Fruit fly (Drosophila melanogaster) Kc167 (cell line): ENCODE results near the gene klu.

Experiments
- Myc ChIP-seq: fragments of >200 bp; optimal IDR thresholded peaks from 2 replicates; lab custom pipeline; 2017; ENCODE audit warnings: missing external identifiers
- Sin3A ChIP-seq: fragments of >200 bp; optimal IDR thresholded peaks from 2 replicates; lab custom pipeline; 2018; ENCODE audit warnings: missing external identifiers
- h ChIP-seq: fragments of >200 bp; optimal IDR thresholded peaks from 3 replicates; lab custom pipeline; 2018; ENCODE audit warnings: missing external identifiers
- insv ChIP-seq: fragments of >200 bp; optimal IDR thresholded peaks from 3 replicates; lab custom pipeline; 2018; ENCODE audit warnings: missing external identifiers
- psq ChIP-seq: fragments of >200 bp; optimal IDR thresholded peaks from 2 replicates; lab custom pipeline; 2017; ENCODE audit warnings: missing external identifiers
- ttk ChIP-seq: sonication (Bioruptor generic); optimal IDR thresholded peaks from 2 replicates; lab custom pipeline; 2017; ENCODE audit warnings: missing external identifiers

DNA sequence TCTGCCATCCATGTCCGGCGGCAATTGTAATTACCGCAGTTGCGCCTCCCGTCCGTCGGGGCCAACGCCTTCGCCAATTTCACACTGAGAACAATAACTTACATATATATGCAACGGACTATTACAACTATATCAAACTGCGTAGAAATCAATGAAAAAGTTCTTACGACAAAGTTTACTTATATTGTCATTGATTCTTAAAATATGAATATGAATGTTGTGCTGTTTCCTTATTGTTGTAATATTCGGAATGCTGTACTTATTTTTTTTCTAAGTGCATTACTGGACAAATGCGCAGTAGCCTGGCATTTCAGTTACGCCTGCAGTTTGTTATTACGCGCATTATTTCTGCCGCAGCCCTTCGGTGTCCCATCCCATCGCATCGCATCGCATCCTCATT lies 31.6 kb downstream of the klu start:
- no peak for TF ChIP-seq psq (lab: Kevin White, UChicago)
- TF ChIP-seq Sin3A (lab: Kevin White, UChicago): no peak
- no peak for TF ChIP-seq ttk (lab: Kevin White, UChicago)
- no peak for TF ChIP-seq insv (lab: Kevin White, UChicago)
- TF ChIP-seq Myc (lab: Kevin White, UChicago): no peak
- TF ChIP-seq h (lab: Kevin White, UChicago): no peak
